Worm (Caenorhabditis elegans) whole organism, L3 larva: ENCODE data around the gene Y46D2A.3.

Experiments
- ZK546.5 ChIP-seq: sonication (generic microtip); optimal IDR thresholded peaks from 2 replicates; lab custom pipeline; 2017; ENCODE audit warnings: missing biosample characterization, missing genetic modification characterization
- ama-1 ChIP-seq: fragments of 150-350 bp; optimal IDR thresholded peaks from 2 replicates; lab custom pipeline; 2018
- ceh-28 ChIP-seq: fragments of 150-350 bp; optimal IDR thresholded peaks from 2 replicates; lab custom pipeline; 2014; ENCODE audit warnings: missing biosample characterization, missing genetic modification reagents, missing genetic modification characterization
- daf-12 ChIP-seq: fragments of 150-350 bp; optimal IDR thresholded peaks from 2 replicates; lab custom pipeline; 2014; ENCODE audit warnings: missing biosample characterization, missing genetic modification reagents, missing genetic modification characterization
- egl-27 ChIP-seq: sonication (generic microtip); optimal IDR thresholded peaks from 4 replicates; lab custom pipeline; 2017; ENCODE audit warnings: missing biosample characterization, missing genetic modification reagents, missing genetic modification characterization
- elt-3 ChIP-seq, 3 experiments: fragments of 150-350 bp in 1 of 3; sonication (generic microtip) in 2 of 3; optimal IDR thresholded peaks; 2 replicates in 2 of 3; 4 replicates in 1 of 3; lab custom pipeline; 2014 to 2017; ENCODE audit warnings: missing biosample characterization in 3 of 3, missing genetic modification characterization in 3 of 3
- jun-1 ChIP-seq: fragments of 150-350 bp; optimal IDR thresholded peaks from 2 replicates; lab custom pipeline; 2014; ENCODE audit warnings: missing biosample characterization, missing genetic modification reagents, missing genetic modification characterization
- mml-1 ChIP-seq: fragments of 150-350 bp; sonication (generic microtip); optimal IDR thresholded peaks from 3 replicates; lab custom pipeline; 2014; ENCODE audit warnings: missing biosample characterization, missing genetic modification characterization
- nhr-237 ChIP-seq: fragments of 150-350 bp; optimal IDR thresholded peaks from 2 replicates; lab custom pipeline; 2014; ENCODE audit warnings: missing biosample characterization, missing genetic modification characterization
- nhr-77 ChIP-seq: fragments of 150-350 bp; optimal IDR thresholded peaks from 2 replicates; lab custom pipeline; 2014; ENCODE audit warnings: missing biosample characterization, missing genetic modification characterization
- pha-4 ChIP-seq: fragments of 150-350 bp; optimal IDR thresholded peaks from 2 replicates; lab custom pipeline; 2014; ENCODE audit warnings: missing biosample characterization, missing genetic modification reagents, missing genetic modification characterization
- sea-2 ChIP-seq: fragments of 150-350 bp; sonication (generic microtip); optimal IDR thresholded peaks from 4 replicates; lab custom pipeline; 2014; ENCODE audit warnings: missing biosample characterization, missing genetic modification reagents, missing genetic modification characterization
- snpc-4 ChIP-seq: fragments of 150-350 bp; optimal IDR thresholded peaks from 2 replicates; lab custom pipeline; 2014; ENCODE audit warnings: missing biosample characterization, missing genetic modification characterization
- unc-62 ChIP-seq: fragments of 150-350 bp; sonication (generic microtip); optimal IDR thresholded peaks from 4 replicates; lab custom pipeline; 2014; ENCODE audit warnings: missing biosample characterization, missing genetic modification reagents, missing genetic modification characterization

- no peak for TF ChIP-seq pha-4 (tag; lab: Kevin White, UChicago)
- TF ChIP-seq egl-27 (tag; lab: Kevin White, UChicago): no peak
- TF ChIP-seq daf-12 (tag; lab: Kevin White, UChicago): no peak
- no peak for TF ChIP-seq nhr-77 (tag; lab: Kevin White, UChicago)
- no peak for TF ChIP-seq jun-1
- no peak for TF ChIP-seq sea-2 (GFP tag; lab: Kevin White, UChicago)
- no peak for TF ChIP-seq unc-62 (GFP tag; lab: Kevin White, UChicago)
- no peak for TF ChIP-seq ceh-28 (tag; lab: Kevin White, UChicago)
- TF ChIP-seq ama-1 (lab: Kevin White, UChicago): no peak
- no peak for TF ChIP-seq mml-1 (tag; lab: Kevin White, UChicago)
- TF ChIP-seq ZK546.5 (tag; lab: Kevin White, UChicago): no peak
- TF ChIP-seq snpc-4: no peak
- no peak for TF ChIP-seq elt-3 (tag; optimal IDR thresholded peaks at IDR 0.05; lab: Kevin White, UChicago)
- no peak for TF ChIP-seq nhr-237 (tag; lab: Kevin White, UChicago)
These were observed 13.8 kb upstream of the Y46D2A.3 start for ce11 chrII:3340818-3341217.
